Worm (Caenorhabditis elegans) whole organism, L3 larva: ENCODE results near the gene B0334.13.

Experiments
- daf-12 ChIP-seq: fragments of 150-350 bp; optimal IDR thresholded peaks from 2 replicates; lab custom pipeline; 2014; ENCODE audit warnings: missing biosample characterization, missing genetic modification reagents, missing genetic modification characterization
- elt-1 ChIP-seq: fragments of 150-350 bp; optimal IDR thresholded peaks from 2 replicates; lab custom pipeline; 2014; ENCODE audit warnings: missing biosample characterization, missing genetic modification characterization
- elt-3 ChIP-seq, 3 experiments: fragments of 150-350 bp in 1 of 3; sonication (generic microtip) in 2 of 3; optimal IDR thresholded peaks; 2 replicates in 2 of 3; 4 replicates in 1 of 3; lab custom pipeline; 2014 to 2017; ENCODE audit warnings: missing biosample characterization in 3 of 3, missing genetic modification characterization in 3 of 3
- nhr-237 ChIP-seq: fragments of 150-350 bp; optimal IDR thresholded peaks from 2 replicates; lab custom pipeline; 2014; ENCODE audit warnings: missing biosample characterization, missing genetic modification characterization
- nhr-28 ChIP-seq: fragments of 150-350 bp; optimal IDR thresholded peaks from 2 replicates; lab custom pipeline; 2014; ENCODE audit warnings: missing biosample characterization, missing genetic modification characterization
- pha-4 ChIP-seq: fragments of 150-350 bp; optimal IDR thresholded peaks from 2 replicates; lab custom pipeline; 2014; ENCODE audit warnings: missing biosample characterization, missing genetic modification reagents, missing genetic modification characterization
- snpc-4 ChIP-seq: fragments of 150-350 bp; optimal IDR thresholded peaks from 2 replicates; lab custom pipeline; 2014; ENCODE audit warnings: missing biosample characterization, missing genetic modification characterization
- zag-1 ChIP-seq: fragments of 150-350 bp; optimal IDR thresholded peaks from 2 replicates; lab custom pipeline; 2014; ENCODE audit warnings: missing biosample characterization, missing genetic modification characterization

DNA sequence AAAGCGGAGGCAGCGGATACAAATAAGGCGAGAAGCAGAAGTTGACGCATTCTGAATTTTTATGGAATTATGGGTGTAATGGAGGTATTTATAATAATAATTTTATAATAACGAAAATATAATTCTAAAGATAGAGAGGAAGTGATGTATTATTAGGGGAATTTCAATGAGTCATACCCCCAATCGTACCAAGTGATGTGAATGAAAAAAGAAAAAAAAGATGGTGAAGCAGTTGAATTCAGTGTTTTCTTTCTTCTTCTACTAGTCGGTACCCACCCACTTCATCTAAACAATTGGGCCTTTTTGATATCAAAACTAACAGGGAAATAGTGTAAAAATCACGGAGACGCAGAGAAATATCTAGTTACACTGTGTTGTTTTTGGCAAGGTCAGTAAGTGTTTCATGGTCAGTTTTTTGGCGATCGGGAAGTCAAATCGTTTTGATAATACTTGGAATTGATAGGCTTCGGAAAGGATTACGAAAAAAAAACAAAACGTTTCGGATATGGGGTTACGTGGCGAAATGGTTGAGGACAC lies 1.3 kb upstream of the B0334.13 start, which contains the start of gene ttr-18:
- TF ChIP-seq daf-12 (tag; lab: Kevin White, UChicago) (no peak), nhr-237 (tag; lab: Kevin White, UChicago) (no peak), nhr-28 (tag; lab: Kevin White, UChicago) (no peak), pha-4 (no peak), zag-1 (tag; lab: Kevin White, UChicago) (no peak), elt-1 (tag; lab: Kevin White, UChicago) (no peak), snpc-4 (tag; lab: Kevin White, UChicago) (no peak), elt-3 (tag; optimal IDR thresholded peaks at IDR 0.05; lab: Kevin White, UChicago) (no peak)
